Fruit fly (Drosophila melanogaster): ENCODE results near the gene Fadd.

Gene Fadd

dm6 chr3R:22035552-22035951 is 1.3 kb downstream of the Fadd start:
- TF ChIP-seq noc (tag; optimal IDR thresholded peaks at IDR 0.05) = no peak

dm6 chr3R:22039480-22039879 is 5.2 kb downstream of the Fadd start:
- no peak for TF ChIP-seq noc (tag; optimal IDR thresholded peaks at IDR 0.05)

DNA sequence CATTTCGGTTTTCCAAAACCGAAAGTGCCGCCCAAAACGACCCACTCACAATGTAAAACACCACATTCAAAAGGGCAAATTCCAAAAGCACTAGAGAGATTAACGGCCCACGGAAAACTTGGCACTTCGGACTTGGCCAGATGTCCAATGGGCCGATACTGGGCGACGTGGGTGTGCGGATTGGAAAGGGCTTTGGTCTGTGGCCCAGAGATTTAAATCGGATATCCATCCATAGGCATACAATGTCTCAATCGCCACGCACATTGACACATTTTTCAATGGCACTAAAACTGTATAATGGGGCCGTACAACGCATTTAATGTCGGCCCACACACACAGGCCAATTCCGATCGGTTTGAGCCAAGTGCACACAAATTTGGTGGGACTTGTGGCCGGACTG is 6.1 kb downstream of the Fadd start:
- TF ChIP-seq noc (tag; optimal IDR thresholded peaks at IDR 0.05) = no peak

- TF ChIP-seq noc (tag; optimal IDR thresholded peaks at IDR 0.05) = no peak
Observed at dm6 chr3R:22041625-22042282, 7.5 kb downstream of the Fadd start, which contains the start of gene how. Gene how (plus strand): TSS chr3R:22042191.

- TF ChIP-seq noc (tag; optimal IDR thresholded peaks at IDR 0.05) = no peak
Observed at dm6 chr3R:22042283-22042875, 8.1 kb downstream of the Fadd start.

DNA sequence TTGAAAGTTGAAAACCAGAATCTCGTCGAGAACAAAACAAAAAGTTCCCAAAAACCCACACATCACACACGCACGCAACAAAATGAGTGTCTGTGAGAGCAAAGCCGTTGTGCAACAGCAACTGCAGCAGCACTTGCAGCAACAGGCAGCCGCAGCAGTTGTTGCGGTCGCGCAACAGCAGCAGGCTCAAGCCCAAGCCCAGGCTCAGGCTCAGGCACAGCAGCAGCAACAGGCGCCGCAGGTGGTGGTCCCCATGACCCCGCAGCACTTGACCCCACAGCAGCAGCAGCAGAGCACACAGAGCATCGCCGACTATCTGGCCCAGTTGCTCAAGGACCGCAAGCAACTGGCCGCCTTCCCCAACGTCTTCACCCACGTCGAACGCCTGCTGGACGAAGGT is 8.7 kb downstream of the Fadd start:
- no peak for TF ChIP-seq noc (tag; optimal IDR thresholded peaks at IDR 0.05)

DNA sequence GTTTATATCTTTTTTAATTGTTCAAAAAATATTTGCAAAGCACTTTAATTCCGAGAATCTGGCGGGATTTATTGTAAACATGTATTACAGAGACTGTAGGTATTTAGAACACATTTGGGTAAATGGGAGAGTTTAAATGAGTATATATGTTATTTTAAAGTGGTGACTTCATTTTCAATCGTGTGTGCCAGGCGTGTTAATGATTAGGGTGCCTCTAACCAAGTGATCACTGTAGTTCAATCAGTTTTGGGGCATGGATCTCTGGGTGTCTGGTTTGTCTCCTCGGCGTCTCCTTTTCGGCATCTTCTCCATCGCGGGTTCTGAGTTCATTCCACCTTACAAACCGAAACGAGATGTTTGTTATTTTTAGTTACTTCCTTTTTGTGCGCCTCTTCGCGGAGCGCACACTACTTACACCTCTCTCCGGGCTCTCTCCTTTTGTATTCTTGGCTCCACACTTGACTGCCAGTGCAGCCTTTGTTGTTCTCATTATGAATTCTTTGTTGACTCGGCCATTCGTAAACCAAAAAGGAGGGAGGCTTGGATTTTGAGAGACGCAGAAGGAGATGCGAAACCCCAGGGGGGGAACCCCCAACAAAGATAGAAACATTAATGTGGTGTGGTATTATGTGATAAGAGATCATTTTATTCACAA is 9.6 kb downstream of the Fadd start:
- no peak for TF ChIP-seq noc (tag; optimal IDR thresholded peaks at IDR 0.05)

DNA sequence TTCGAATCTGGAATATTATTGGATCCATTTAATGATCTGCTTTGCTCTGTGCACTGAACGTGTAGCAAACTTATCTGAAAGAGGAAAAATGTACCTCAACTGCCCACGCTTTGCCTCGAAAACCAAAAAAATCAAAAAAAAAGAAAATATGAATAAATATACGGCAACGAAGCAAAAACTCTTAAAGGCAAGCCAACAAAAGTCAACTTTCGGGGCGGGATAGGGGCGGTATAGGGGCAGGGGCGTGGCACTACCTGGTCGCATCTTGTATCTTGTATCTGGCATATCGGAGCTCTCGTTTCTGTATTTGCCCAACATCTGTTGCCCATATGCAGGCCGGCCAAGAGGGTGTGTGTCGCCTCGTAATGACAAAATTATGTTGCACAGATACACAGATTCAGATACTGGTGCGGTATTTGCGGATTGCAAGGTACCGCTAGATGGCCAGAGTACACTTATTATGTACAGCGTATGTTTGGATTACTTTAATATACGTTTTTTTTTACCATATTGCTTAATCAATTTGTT is 10.3 kb downstream of the Fadd start:
- no peak for TF ChIP-seq noc (tag; optimal IDR thresholded peaks at IDR 0.05)

DNA sequence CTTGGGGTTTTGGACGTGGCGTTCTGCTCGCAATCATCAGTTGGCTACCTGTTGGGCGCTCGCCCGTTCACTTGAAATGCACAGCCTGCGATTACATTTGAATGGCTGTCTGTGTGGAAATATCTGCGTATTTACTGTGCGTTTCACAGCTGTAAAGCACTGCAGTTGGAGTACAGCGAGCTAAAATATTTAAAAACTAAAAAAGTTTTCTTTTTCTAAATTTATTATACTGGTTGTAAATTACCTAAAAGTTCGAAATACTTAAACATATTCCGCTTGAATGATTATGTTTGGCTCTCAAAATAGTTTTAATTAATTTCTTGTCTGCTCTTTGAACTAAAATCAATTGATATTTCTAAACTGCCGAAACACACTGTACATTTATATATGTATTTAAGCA is 12.0 kb downstream of the Fadd start:
- no peak for TF ChIP-seq noc (tag; optimal IDR thresholded peaks at IDR 0.05)

DNA sequence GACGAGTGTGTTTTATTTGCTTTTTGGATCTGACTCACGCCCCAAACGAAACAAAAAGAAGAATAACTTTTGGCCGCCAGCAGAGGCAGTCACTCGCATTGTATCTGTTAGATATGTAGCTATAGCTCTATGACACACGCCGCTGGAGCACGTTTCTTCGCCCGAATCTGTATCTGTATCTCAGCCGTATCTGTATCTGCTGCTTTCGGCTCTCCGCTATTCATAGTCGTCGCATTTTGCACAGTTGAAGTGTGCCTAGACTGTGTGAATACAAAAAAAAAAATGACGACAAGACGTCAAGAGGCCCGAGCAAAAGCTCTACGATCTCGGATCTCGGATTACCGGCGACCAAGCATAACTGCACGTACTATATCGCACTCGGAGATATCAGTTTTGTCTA is 12.5 kb downstream of the Fadd start:
- no peak for TF ChIP-seq noc (tag; optimal IDR thresholded peaks at IDR 0.05)

DNA sequence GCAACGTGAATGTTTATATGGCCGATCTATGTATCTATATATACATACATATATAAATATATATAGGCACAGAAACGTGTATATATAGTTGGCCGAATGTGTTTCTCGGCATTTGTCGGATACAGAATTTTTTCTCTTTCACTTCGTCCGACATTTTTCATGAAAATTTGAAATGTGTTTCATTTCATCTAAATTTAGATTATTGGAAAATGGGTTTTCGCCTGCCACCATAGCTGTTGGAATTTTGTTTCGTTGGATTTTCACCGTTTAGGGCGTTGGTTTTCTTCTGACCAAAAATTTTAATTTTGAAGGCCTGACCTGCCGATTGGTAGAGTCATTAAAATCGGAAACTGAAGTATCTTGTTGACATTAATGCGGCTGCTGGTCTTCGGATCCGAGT is 13.2 kb downstream of the Fadd start:
- no peak for TF ChIP-seq noc (tag; optimal IDR thresholded peaks at IDR 0.05)

dm6 chr3R:22049134-22049796 is 15.0 kb downstream of the Fadd start:
- TF ChIP-seq noc (tag; optimal IDR thresholded peaks at IDR 0.05) = no peak

- no peak for TF ChIP-seq noc (tag; optimal IDR thresholded peaks at IDR 0.05)
Observed at dm6 chr3R:22052235-22052634, 18.0 kb downstream of the Fadd start.

- no peak for TF ChIP-seq noc (tag; optimal IDR thresholded peaks at IDR 0.05)
Observed at dm6 chr3R:22053202-22053601, 18.9 kb downstream of the Fadd start.

dm6 chr3R:22053740-22054139 is 19.5 kb downstream of the Fadd start:
- no peak for TF ChIP-seq noc (tag; optimal IDR thresholded peaks at IDR 0.05)

DNA sequence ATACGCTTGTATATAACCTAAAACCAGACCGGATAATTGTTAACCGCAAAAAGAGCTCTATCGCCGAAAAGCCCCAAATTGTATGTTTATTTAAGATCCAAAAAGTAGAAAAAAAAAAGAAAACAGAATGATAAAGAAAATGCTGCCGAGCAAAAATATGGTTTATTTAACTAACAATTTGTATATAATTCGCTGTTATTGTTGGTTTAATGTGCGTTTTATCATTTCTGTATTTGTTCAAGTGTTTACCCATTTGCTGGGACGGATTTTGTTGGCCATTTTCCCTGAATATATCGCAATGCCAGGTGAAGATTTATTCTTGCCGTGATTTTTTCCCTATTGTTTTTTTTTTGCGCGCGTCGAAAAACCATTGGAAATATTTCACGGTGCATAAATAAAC is 22.8 kb downstream of the Fadd start:
- TF ChIP-seq noc (tag; optimal IDR thresholded peaks at IDR 0.05) = peak; percentile 7

DNA sequence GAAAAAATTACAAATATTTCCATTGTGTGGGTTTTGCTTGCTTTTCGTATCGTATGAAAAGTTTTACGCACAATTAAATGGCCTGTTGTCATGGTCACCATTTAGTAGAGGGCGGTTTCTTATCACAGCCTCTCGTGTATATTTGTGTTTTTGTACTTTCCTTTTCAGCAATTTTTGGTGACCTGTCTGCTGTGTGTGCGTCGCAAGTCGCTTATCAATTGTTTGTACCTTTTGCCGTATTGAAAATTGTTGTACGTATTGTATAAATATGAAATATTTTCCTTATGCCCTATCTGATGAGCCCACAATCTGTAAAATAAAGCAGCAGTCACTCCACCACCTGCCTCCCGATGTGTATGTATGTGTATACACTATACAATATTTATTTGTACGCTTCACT is 32.2 kb downstream of the Fadd start:
- no peak for TF ChIP-seq noc (tag; optimal IDR thresholded peaks at IDR 0.05)

Data from whole organism, larva.